Fruit fly (Drosophila melanogaster) whole organism, wandering third instar larva: ENCODE results near the gene dpy.

Experiments
- Dfd ChIP-seq: fragments of >200 bp; optimal IDR thresholded peaks from 2 replicates; lab custom pipeline; 2017; ENCODE audit warnings: missing biosample characterization, missing genetic modification characterization
- dmrt93B ChIP-seq: fragments of 200-800 bp; sonication (Bioruptor generic); optimal IDR thresholded peaks from 2 replicates; lab custom pipeline; 2018; ENCODE audit warnings: missing biosample characterization, mild to moderate bottlenecking, missing genetic modification characterization
- ey ChIP-seq: fragments of 200-800 bp; sonication (Bioruptor generic); optimal IDR thresholded peaks from 2 replicates; lab custom pipeline; 2016; ENCODE audit warnings: missing biosample characterization, missing genetic modification characterization
- jim ChIP-seq: fragments of 175-275, 200-325 bp; sonication (Bioruptor generic); optimal IDR thresholded peaks from 2 replicates; lab custom pipeline; 2016; ENCODE audit warnings: missing biosample characterization, mild to moderate bottlenecking, missing genetic modification characterization
- rgr ChIP-seq: fragments of 200-800 bp; sonication (Bioruptor generic); optimal IDR thresholded peaks from 3 replicates; lab custom pipeline; 2016; ENCODE audit warnings: missing biosample characterization, mild to moderate bottlenecking, missing genetic modification characterization

- TF ChIP-seq rgr (GFP tag; lab: Kevin White, UChicago): no peak
- no peak for TF ChIP-seq Dfd
- no peak for TF ChIP-seq jim (GFP tag; lab: Kevin White, UChicago)
- no peak for TF ChIP-seq ey (GFP tag; lab: Kevin White, UChicago)
- no peak for TF ChIP-seq dmrt93B (GFP tag; lab: Kevin White, UChicago)
These were observed 22.3 kb downstream of the dpy start for dm6 chr2L:4591842-4592241.
